Worm (Caenorhabditis elegans): Measurements from ENCODE around the gene srab-1.

srab-1 gene

DNA sequence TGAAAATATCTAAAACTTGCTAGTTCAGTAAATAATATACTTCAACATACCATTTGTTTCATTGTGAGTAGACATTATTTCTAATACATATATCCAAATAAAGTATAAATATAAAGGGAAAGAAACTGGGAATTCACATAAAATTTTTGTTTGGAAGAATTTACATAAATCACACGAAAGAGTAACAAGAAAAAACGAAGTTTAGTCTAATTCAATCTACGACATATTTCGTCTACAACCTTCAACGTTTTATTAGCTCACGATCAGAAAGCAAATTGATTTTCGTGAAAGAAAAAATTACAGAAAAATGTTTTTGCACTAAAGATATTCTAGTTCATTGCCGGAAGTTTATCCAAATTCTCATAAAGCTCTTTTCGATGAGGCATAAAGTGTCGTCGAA lies 4.9 kb downstream of the srab-1 start, which contains the start of gene C04F5.2:
TSS of gene C04F5.2 (minus strand) at position 101 of the 400 bp plus-strand sequence.
- no peak for TF ChIP-seq unc-62 (GFP tag; optimal IDR thresholded peaks at IDR 0.05)

DNA sequence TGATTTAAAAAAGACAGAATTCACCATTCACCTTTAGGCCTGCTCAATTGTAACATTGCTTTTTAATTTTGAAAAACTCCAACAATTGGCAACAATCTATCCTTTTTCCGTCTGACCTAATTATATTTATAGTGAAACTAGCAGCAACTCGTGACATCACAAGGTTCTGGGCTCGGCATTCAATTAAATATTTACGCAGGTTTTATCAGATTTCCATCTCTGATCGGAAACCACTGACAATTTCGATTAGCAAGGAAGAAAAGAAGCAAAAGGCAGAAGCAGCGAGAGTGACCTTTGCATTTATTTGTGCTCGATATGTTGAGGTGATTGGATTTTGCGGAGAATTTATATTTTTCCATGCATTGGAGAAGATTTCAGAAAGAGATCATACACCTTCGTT lies 11.5 kb downstream of the srab-1 start:
- no peak for TF ChIP-seq unc-62 (GFP tag; optimal IDR thresholded peaks at IDR 0.05)

DNA sequence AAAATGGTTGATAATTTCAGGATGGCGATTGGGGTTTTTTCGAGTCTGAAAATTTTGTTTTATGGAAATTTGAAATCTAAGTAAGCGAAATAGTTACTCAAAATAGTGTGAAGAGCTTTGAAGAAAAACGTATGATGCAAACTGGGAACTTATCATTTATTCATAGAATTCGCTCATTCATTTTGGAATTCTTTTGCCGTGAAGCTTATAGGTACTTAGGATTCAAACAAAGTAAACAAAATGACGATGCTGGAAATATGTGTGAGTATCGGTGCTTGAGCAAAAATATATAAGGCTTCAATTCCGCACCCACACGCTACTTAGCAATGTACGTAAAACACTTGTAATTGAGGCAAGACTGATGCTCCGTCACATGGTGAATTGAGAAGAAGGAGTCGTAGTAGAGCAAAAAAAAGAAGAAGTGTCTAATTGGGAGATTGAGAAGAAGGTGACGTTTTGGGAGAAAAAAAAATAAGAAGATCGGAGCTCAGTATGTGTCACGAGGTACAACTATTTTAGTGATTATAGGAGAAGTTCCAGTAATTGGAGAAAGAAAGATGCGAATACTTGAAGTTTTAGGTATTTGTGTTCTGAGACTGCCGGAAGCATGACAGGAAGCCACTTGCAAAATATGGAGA lies 12.3 kb downstream of the srab-1 start, which contains the start of gene glb-32:
TSS of gene glb-32 (minus strand) at position 51 of the 638 bp plus-strand sequence.
- no peak for TF ChIP-seq unc-62 (GFP tag; optimal IDR thresholded peaks at IDR 0.05)

DNA sequence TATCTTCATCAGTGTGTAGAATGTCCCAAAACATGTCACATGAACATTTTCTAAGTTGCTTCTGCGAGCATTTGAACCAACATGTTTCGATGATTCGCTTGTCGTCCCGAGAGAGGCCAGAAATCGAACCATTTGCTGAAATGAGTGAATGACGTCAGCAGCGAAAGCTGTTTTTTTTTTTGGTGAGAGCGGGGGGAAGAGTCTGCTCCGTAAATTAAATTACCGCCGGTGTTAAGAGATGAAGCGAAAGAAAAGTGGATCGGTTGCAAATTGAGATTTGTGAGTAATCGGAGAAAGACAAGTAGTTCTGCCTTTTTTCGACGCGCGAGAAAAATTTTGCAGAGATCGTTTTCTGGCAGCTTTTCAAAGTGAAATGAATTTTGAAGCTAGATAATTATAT lies 13.6 kb downstream of the srab-1 start:
- no peak for TF ChIP-seq unc-62 (GFP tag; optimal IDR thresholded peaks at IDR 0.05)

DNA sequence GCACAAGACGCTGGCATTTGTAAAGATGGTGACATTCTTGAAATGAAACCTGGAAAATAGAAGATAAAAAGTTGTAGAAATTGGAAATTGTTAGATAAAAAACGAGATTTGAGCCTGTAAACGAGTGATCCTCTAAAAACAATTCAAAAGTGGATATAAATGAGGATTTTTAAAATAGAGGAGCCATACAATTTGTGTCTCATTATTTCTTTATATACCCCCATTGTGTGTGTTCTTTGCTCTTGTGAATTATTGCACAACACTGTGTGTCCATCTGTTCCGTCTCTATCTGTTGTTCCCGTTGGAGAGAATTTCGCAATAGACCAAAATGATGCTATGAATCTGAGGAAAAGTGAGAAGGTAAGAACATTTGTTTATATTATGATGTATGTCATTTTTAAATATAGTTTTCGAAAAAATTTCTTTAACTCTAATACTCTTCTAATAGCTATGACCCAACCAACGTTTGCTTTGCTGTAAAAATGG lies 15.0 kb downstream of the srab-1 start, which contains the start of gene Y58A7A.5:
TSS of gene Y58A7A.5 (minus strand) at position 51 of the 486 bp plus-strand sequence.
- TF ChIP-seq unc-62 (GFP tag; optimal IDR thresholded peaks at IDR 0.05): no peak

DNA sequence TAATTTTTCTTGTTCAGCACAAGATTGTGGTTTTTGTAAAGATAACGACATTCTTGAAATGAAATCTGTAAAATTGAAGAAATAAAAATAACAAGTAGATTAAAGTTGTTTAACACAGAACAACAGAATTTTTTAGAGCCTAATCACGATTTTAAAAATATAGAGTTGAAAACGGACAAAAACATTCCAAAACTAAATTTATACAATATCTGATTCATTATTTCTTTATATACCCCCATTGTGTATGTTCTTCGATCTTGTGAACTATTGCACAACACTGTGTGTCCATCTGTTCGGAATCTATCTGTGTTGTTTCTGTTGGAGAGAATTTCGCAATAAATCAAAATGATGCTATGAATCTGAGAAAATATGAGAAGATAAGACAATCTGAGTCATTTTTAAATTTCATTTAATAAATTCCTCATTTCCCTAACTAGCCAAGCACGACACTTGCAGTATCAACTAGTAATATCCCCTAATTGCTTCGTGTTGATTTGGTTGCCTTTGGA lies 16.9 kb downstream of the srab-1 start, which contains the start of gene Y58A7A.4:
TSS of gene Y58A7A.4 (minus strand) at position 51 of the 509 bp plus-strand sequence.
- no peak for TF ChIP-seq unc-62 (GFP tag; optimal IDR thresholded peaks at IDR 0.05)

DNA sequence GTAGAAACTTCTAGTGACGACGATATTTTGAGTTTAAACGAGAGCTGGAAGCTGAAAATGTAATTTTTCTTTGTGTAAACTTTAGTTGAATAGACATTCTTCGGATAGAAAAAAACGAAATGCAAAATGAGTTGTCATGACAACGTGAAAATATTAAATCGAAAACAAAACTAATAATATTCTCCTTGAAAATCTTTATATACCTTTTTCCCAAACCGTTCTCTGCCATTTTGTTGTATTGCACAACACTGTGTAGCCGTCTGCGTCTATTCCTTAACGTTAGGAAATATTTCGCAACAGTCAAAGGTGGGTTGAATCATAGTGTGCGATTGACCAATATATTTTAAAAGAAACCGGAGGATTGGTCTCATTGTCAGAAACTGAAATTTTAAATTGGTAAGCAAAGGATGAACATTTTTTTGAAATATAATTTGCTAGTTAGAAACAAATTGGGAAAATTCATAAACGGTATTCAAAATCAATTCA lies 21.0 kb downstream of the srab-1 start, which contains the start of gene Y58A7A.3:
TSS of gene Y58A7A.3 (minus strand) at position 51 of the 486 bp plus-strand sequence.
- no peak for TF ChIP-seq unc-62 (GFP tag; optimal IDR thresholded peaks at IDR 0.05)

DNA sequence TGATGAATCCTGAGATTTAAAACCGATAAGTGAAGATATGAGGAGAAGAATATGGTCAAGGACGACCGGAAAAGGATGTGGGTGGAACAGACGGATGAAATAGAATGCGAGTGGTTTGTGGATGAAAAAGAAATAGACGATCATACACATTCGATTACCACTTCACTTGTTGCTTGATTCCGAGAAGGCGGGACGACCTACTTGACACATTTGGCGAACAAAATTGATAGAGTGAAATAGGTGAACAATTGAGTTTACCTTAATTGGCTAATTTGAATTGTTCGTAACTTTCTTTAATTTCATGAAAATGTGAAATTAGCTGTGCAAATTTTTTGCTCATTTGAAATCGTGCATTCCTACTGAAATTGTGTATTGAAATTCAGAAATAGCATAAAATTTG lies 29.8 kb downstream of the srab-1 start, which contains the start of gene Y58A7A.2:
TSS of gene Y58A7A.2 (minus strand) at position 101 of the 400 bp plus-strand sequence.
- TF ChIP-seq unc-62 (GFP tag; optimal IDR thresholded peaks at IDR 0.05): no peak

DNA sequence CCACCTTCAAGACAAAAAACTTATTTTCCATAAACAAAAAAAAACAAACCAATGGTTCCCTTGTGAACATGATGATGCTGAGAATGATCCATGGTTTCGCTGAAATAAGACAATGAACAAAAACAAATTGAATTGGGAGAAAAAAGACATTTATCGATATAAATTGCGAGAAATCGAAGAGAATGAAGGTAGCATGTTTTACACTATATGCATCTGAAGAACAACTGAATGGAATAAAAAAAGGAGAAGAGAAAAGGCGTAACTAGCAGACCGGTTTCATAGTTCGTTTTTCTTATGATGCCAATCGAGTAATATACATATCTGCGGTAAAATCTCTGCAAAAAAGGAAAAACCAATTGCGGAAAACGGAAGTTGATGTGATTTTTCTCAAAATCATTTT lies 32.5 kb downstream of the srab-1 start, which contains the start of gene Y58A7A.1:
TSS of gene Y58A7A.1 (minus strand) at position 101 of the 400 bp plus-strand sequence.
- no peak for TF ChIP-seq unc-62 (GFP tag; optimal IDR thresholded peaks at IDR 0.05)

DNA sequence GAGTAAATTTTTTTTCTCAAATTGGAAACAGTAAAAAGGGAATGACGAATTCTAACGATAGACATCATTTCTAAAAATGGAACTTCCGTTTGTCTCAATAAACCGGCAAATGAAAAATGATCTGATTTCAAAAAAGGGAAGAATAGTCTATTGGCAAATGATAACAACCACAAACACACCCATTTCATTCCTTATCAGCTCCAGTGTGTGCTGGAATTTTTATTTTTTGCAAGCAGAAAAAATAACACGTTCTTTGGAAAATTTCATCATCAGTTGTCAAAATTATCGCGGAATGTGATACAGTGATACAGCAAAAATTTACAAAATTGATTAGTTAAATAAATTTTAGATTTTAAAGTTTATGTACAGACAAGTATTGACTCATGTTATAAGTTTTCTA lies 34.5 kb downstream of the srab-1 start:
- TF ChIP-seq unc-62 (GFP tag; optimal IDR thresholded peaks at IDR 0.05): no peak

DNA sequence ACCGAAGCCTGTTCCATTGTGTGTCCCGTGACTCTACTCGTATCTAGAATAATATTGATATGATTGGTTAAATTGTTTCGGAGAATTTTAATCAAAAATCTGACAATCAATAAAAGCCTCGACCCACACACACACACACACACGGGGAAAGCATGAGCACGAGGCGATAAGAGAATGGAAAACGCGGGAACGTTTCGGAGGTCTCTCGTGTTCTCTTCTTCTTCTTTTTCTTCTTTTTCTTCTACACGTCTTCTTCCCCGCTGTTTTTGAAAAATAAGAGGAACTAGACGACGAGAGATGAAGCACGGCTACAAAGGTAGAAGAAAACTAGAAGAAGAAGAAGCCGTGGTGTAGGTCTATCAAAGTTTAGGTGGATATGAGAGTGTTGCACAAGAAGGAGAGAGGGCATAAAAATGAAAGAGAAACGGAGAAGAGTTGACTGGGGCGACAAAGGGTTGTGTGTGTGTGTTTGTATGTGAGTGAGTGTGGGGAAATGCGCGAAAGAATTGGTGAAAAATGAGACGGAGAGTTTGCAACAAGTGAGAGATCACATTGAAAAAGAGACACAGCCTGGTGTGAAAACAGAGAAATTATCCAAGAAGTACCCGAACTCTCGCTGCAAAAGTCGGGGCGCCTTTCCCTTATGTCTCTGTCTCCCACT lies 37.0 kb downstream of the srab-1 start, which contains the start of gene mlk-1:
TSS of gene mlk-1 (minus strand) at position 51 of the 661 bp plus-strand sequence.
- TF ChIP-seq unc-62 (GFP tag; optimal IDR thresholded peaks at IDR 0.05): no peak

DNA sequence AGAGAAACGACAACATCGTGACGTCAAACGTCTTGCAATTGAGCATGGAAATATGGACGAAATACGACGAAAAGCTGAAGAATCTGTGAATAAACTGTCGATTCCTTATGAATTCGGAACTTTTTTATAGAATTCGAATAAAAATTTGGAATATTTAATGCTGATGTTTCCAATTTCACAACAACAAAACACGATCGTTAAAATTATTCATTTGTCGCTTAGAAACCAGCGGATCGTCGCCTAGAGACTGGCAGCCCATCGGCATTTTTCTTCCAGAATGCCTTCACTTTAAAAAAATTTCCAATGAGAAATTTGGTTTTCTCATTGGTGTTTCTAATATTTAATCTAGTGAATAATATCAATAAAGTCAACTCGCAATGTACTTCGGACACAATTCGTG lies 48.6 kb downstream of the srab-1 start, which contains the start of gene cwp-4:
TSS of gene cwp-4 (plus strand) at position 301 of the 400 bp plus-strand sequence.
- no peak for TF ChIP-seq unc-62 (GFP tag; optimal IDR thresholded peaks at IDR 0.05)

DNA sequence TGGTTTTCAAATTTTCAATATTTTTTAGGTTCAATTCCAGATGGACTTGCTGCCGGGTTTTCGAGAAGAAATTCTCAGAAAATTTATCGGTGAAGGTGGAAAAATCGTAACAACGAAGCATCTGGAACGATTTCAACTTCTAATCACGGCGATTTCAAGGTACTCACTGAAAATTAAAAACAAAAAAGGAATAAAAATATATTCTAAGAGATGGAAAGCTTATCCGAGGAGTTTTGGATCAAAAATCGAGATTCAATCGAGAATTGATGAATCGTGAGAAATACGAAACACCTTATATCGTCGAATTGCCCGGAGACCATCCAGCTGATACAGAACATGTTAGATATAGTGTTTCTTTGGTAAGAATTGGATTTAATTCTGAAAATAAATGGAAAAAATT lies 49.7 kb downstream of the srab-1 start, which contains the start of gene K11D12.12:
TSS of gene K11D12.12 (plus strand) at position 29 of the 400 bp plus-strand sequence.
- no peak for TF ChIP-seq unc-62 (GFP tag; optimal IDR thresholded peaks at IDR 0.05)
